Worm (Caenorhabditis elegans) whole organism, mixed stage, embryonic: ENCODE measurements around the gene pqn-94.

Experiments
- M03D4.4 ChIP-seq: sonication (generic microtip); optimal IDR thresholded peaks from 2 replicates; lab custom pipeline; 2017; ENCODE audit warnings: mild to moderate bottlenecking, missing genetic modification characterization, missing compliant biosample characterization
- bed-3 ChIP-seq: fragments of 200-800 bp; sonication (Bioruptor generic); optimal IDR thresholded peaks from 3 replicates; lab custom pipeline; 2018; ENCODE audit warnings: mild to moderate bottlenecking, missing genetic modification characterization, moderate library complexity, missing compliant biosample characterization
- blmp-1 ChIP-seq: fragments of 150-350 bp; optimal IDR thresholded peaks from 2 replicates; lab custom pipeline; 2014; ENCODE audit warnings: missing biosample characterization, missing genetic modification characterization
- ceh-39 ChIP-seq: fragments of 150-350 bp; optimal IDR thresholded peaks from 2 replicates; lab custom pipeline; 2014; ENCODE audit warnings: missing biosample characterization, missing genetic modification characterization
- ceh-43 ChIP-seq: fragments of 200-800 bp; sonication (Bioruptor generic); optimal IDR thresholded peaks from 2 replicates; lab custom pipeline; 2018; ENCODE audit warnings: mild to moderate bottlenecking, missing genetic modification characterization, moderate library complexity, missing compliant biosample characterization
- ceh-83 ChIP-seq: fragments of 200-800 bp; sonication (Bioruptor generic); optimal IDR thresholded peaks from 2 replicates; lab custom pipeline; 2018; ENCODE audit warnings: mild to moderate bottlenecking, missing genetic modification characterization, missing compliant biosample characterization
- ces-1 ChIP-seq: fragments of 150-350 bp; optimal IDR thresholded peaks from 2 replicates; lab custom pipeline; 2014; ENCODE audit warnings: missing biosample characterization, missing genetic modification reagents, missing genetic modification characterization
- cnd-1 ChIP-seq: fragments of 200-800 bp; sonication (Bioruptor generic); optimal IDR thresholded peaks from 2 replicates; lab custom pipeline; 2018; ENCODE audit warnings: mild to moderate bottlenecking, missing genetic modification characterization, missing compliant biosample characterization
- drap-1 ChIP-seq: fragments of 200-800 bp; sonication (Bioruptor generic); optimal IDR thresholded peaks from 3 replicates; lab custom pipeline; 2018; ENCODE audit warnings: mild to moderate bottlenecking, missing genetic modification characterization, missing compliant biosample characterization
- elt-1 ChIP-seq: sonication (generic microtip); optimal IDR thresholded peaks from 2 replicates; lab custom pipeline; 2017; ENCODE audit warnings: missing genetic modification characterization, mild to moderate bottlenecking, missing compliant biosample characterization, antibody characterized with exemption, moderate library complexity, borderline replicate concordance; ENCODE audit not compliant: insufficient read depth
- elt-3 ChIP-seq: fragments of 150-350 bp; optimal IDR thresholded peaks from 2 replicates; lab custom pipeline; 2014; ENCODE audit warnings: missing biosample characterization, missing genetic modification characterization
- ham-2 ChIP-seq: fragments of 200-800 bp; sonication (Bioruptor generic); optimal IDR thresholded peaks from 2 replicates; lab custom pipeline; 2018; ENCODE audit warnings: mild to moderate bottlenecking, missing genetic modification characterization, missing compliant biosample characterization
- hlh-1 ChIP-seq: fragments of 150-350 bp; optimal IDR thresholded peaks from 2 replicates; lab custom pipeline; 2014; ENCODE audit warnings: missing biosample characterization, missing genetic modification reagents, missing genetic modification characterization
- lin-13 ChIP-seq: fragments of 150-350 bp; optimal IDR thresholded peaks from 2 replicates; lab custom pipeline; 2014; ENCODE audit warnings: missing biosample characterization, missing genetic modification characterization
- lin-32 ChIP-seq: fragments of 200-800 bp; sonication (Bioruptor generic); optimal IDR thresholded peaks from 2 replicates; lab custom pipeline; 2018; ENCODE audit warnings: mild to moderate bottlenecking, missing genetic modification characterization, missing compliant biosample characterization
- lsy-2 ChIP-seq: fragments of 150-350 bp; optimal IDR thresholded peaks from 2 replicates; lab custom pipeline; 2014; ENCODE audit warnings: missing biosample characterization, missing genetic modification characterization
- mab-5 ChIP-seq: fragments of 150-350 bp; optimal IDR thresholded peaks from 2 replicates; lab custom pipeline; 2014; ENCODE audit warnings: missing biosample characterization, missing genetic modification characterization
- mep-1 ChIP-seq: fragments of 150-350 bp; optimal IDR thresholded peaks from 2 replicates; lab custom pipeline; 2017; ENCODE audit warnings: missing biosample characterization, missing genetic modification reagents, missing genetic modification characterization, inconsistent platforms
- mls-2 ChIP-seq: sonication (generic microtip); optimal IDR thresholded peaks from 2 replicates; lab custom pipeline; 2016; ENCODE audit warnings: mild to moderate bottlenecking, missing genetic modification characterization, moderate library complexity, missing compliant biosample characterization
- nhr-12 ChIP-seq: fragments of 150-350 bp; optimal IDR thresholded peaks from 2 replicates; lab custom pipeline; 2014; ENCODE audit warnings: missing biosample characterization, missing genetic modification characterization
- nhr-2 ChIP-seq: fragments of 150-350 bp; optimal IDR thresholded peaks from 2 replicates; lab custom pipeline; 2014; ENCODE audit warnings: missing biosample characterization, missing genetic modification characterization
- nhr-237 ChIP-seq: fragments of 150-350 bp; optimal IDR thresholded peaks from 2 replicates; lab custom pipeline; 2014; ENCODE audit warnings: missing biosample characterization, missing genetic modification characterization
- nhr-28 ChIP-seq: fragments of 150-350 bp; optimal IDR thresholded peaks from 2 replicates; lab custom pipeline; 2014; ENCODE audit warnings: missing biosample characterization, missing genetic modification characterization
- nhr-76 ChIP-seq: sonication (generic microtip); optimal IDR thresholded peaks from 2 replicates; lab custom pipeline; 2017; ENCODE audit warnings: missing biosample characterization, missing genetic modification characterization
- pha-4 ChIP-seq: fragments of 150-350 bp; optimal IDR thresholded peaks from 2 replicates; lab custom pipeline; 2018; ENCODE audit warnings: missing biosample characterization, missing genetic modification reagents, missing genetic modification characterization
- sem-2 ChIP-seq: fragments of 200-800 bp; sonication (Bioruptor generic); optimal IDR thresholded peaks from 2 replicates; lab custom pipeline; 2018; ENCODE audit warnings: mild to moderate bottlenecking, missing genetic modification characterization, missing compliant biosample characterization
- snpc-4 ChIP-seq: fragments of 150-350 bp; optimal IDR thresholded peaks from 2 replicates; lab custom pipeline; 2014; ENCODE audit warnings: missing biosample characterization, missing genetic modification characterization
- sptf-1 ChIP-seq: sonication (generic microtip); optimal IDR thresholded peaks from 2 replicates; lab custom pipeline; 2017; ENCODE audit warnings: mild to moderate bottlenecking, missing genetic modification characterization, moderate library complexity, missing compliant biosample characterization
- tbx-8 ChIP-seq: fragments of 200-800 bp; sonication (Bioruptor generic); optimal IDR thresholded peaks from 2 replicates; lab custom pipeline; 2018; ENCODE audit warnings: mild to moderate bottlenecking, missing genetic modification characterization, moderate library complexity, missing compliant biosample characterization
- unc-120 ChIP-seq: sonication (generic microtip); optimal IDR thresholded peaks from 2 replicates; lab custom pipeline; 2017; ENCODE audit warnings: missing genetic modification characterization, missing compliant biosample characterization; ENCODE audit not compliant: poor library complexity, severe bottlenecking
- unc-39 ChIP-seq: fragments of 150-350 bp; optimal IDR thresholded peaks from 2 replicates; lab custom pipeline; 2014; ENCODE audit warnings: missing biosample characterization, missing genetic modification characterization
- unc-62 ChIP-seq: fragments of 150-350 bp; optimal IDR thresholded peaks from 2 replicates; lab custom pipeline; 2014; ENCODE audit warnings: missing biosample characterization, missing genetic modification reagents, missing genetic modification characterization
- zip-8 ChIP-seq: fragments of 150-350 bp; optimal IDR thresholded peaks from 2 replicates; lab custom pipeline; 2014; ENCODE audit warnings: missing biosample characterization, missing genetic modification characterization

pqn-94 gene

DNA sequence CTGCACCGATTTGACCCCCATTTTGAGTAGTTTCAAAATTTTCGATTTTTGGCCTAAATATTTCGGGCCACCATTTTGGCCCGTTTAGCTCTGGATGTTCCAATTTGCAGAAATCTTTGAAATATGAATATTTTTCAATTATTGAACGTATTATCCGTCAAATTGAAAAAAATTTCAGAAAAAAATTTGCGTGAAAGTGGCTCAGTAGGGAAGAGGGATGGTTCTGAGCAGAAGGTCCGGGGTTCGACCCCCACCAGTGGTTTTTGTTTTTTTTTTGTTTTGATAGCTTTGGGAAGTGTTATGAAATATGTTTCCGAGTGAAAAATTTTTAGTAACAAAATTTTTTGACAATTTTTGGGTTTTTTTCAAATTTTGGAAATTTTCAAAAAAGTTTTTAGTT, 352 bp downstream of the pqn-94 start:
- TF ChIP-seq mep-1 (tag; lab: Kevin White, UChicago) (no peak), sem-2 (GFP tag; lab: Kevin White, UChicago) (no peak), unc-120 (no peak), nhr-237 (tag; lab: Kevin White, UChicago) (no peak), elt-3 (tag; lab: Kevin White, UChicago) (no peak), hlh-1 (no peak), lin-13 (tag; lab: Kevin White, UChicago) (no peak), unc-39 (no peak)
- TF ChIP-seq, all 35 proteins: peak for 0

DNA sequence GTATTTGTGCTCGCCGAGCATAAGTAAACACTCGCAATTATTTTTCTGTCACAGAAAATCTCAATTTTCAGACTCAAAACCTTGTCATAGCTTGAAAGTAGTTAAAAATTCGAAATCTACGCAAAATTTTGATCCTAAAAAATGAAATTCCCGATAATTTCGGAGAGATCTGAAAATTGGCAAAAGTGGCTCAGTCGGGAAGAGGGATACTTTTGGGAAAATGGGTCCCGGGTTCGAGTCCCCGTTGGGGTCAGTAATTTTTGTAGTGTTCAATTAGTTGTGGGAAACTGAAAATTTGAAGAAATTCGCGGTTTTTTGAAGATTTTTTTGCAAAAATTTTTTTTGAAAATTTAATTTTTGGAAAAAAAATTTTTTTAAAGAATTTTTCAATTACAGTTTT, 2.7 kb downstream of the pqn-94 start:
- TF ChIP-seq unc-39 (no peak), zip-8 (tag; lab: Kevin White, UChicago) (no peak), blmp-1 (tag; lab: Kevin White, UChicago) (no peak), tbx-8 (GFP tag; lab: Kevin White, UChicago) (no peak), nhr-28 (tag; lab: Kevin White, UChicago) (no peak), sptf-1 (no peak), elt-1 (no peak), mls-2 (tag; lab: Kevin White, UChicago) (no peak), lsy-2 (tag; lab: Kevin White, UChicago) (no peak), mep-1 (tag; lab: Kevin White, UChicago) (no peak), drap-1 (no peak), ham-2 (GFP tag; lab: Kevin White, UChicago) (no peak), ceh-83 (GFP tag; lab: Kevin White, UChicago) (no peak), pha-4 (tag; lab: Kevin White, UChicago) (no peak), ceh-39 (tag; lab: Kevin White, UChicago) (no peak), ces-1 (no peak), sem-2 (GFP tag; lab: Kevin White, UChicago) (no peak), unc-62 (GFP tag; lab: Kevin White, UChicago) (no peak), lin-13 (tag; lab: Kevin White, UChicago) (no peak), mab-5 (tag; lab: Kevin White, UChicago) (no peak)

DNA sequence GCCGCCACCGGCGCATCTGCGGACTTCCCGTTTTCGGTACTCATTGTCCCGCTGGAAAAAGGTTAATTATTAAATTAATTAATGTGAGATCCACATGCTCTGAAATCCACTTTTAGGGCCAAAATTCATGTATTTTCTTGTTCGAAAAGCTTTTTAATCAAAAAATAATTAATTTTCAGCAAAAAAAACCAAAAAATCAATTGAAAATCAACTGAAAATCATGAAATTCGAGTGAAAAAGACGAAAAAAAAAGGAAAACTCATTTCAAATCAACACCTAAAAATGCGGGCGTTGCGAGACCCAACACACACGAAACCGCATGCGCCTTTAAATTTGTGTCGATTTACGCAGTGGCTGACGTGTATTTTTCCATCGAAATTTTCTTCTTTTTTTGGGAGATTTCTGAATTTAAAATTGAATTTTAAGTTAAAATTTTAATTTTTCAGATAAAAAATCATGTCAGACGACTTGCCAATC, 10.0 kb downstream of the pqn-94 start, which contains the start of the genes prmt-1 and cdkr-3:
Gene prmt-1, minus strand, starts transcription at position 51 of the 477 bp plus-strand sequence.
Gene cdkr-3, plus strand, starts transcription at position 447 of the 477 bp plus-strand sequence.
- TF ChIP-seq snpc-4 (tag; lab: Kevin White, UChicago) (no peak), lsy-2 (tag; lab: Kevin White, UChicago) (peak; percentile 47), nhr-237 (tag; lab: Kevin White, UChicago) (peak; percentile 20), ces-1 (peak; percentile 61), mab-5 (tag; lab: Kevin White, UChicago) (no peak), mep-1 (tag; lab: Kevin White, UChicago) (peak; percentile 77), ceh-43 (GFP tag; lab: Kevin White, UChicago) (peak; percentile 4)

DNA sequence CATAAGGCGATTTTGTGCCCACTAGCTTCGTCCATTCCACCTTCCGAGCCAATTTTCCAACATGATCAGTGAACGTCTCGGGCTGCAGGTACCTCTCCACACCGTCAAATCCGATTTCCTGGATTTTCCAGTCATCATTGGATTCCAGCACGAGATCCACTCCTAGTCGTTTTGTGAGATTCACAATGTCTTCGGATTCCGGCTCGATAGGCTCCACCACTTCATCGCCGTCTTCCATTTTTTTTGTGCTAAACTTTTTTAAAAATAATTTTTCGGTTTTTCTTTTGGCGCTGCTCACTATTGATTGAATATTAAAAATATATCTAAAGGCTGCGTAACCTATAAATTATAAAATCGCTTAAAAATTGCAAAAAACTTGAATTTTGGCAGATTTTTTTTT, 12.7 kb downstream of the pqn-94 start, which contains the start of gene mdt-17:
Gene mdt-17, minus strand, starts transcription at position 256 of the 400 bp plus-strand sequence.
- no peak for TF ChIP-seq tbx-8 (GFP tag; lab: Kevin White, UChicago)
- TF ChIP-seq mep-1 (tag; lab: Kevin White, UChicago): no peak
- TF ChIP-seq lin-32 (GFP tag; lab: Kevin White, UChicago): no peak
- no peak for TF ChIP-seq blmp-1 (tag; lab: Kevin White, UChicago)
- no peak for TF ChIP-seq elt-3 (tag; lab: Kevin White, UChicago)
- TF ChIP-seq bed-3 (GFP tag; lab: Kevin White, UChicago): no peak
- no peak for TF ChIP-seq sptf-1
- no peak for TF ChIP-seq nhr-12 (tag; lab: Kevin White, UChicago)
- no peak for TF ChIP-seq M03D4.4 (tag; lab: Kevin White, UChicago)
- TF ChIP-seq ces-1: no peak
- no peak for TF ChIP-seq ceh-39 (tag; lab: Kevin White, UChicago)

DNA sequence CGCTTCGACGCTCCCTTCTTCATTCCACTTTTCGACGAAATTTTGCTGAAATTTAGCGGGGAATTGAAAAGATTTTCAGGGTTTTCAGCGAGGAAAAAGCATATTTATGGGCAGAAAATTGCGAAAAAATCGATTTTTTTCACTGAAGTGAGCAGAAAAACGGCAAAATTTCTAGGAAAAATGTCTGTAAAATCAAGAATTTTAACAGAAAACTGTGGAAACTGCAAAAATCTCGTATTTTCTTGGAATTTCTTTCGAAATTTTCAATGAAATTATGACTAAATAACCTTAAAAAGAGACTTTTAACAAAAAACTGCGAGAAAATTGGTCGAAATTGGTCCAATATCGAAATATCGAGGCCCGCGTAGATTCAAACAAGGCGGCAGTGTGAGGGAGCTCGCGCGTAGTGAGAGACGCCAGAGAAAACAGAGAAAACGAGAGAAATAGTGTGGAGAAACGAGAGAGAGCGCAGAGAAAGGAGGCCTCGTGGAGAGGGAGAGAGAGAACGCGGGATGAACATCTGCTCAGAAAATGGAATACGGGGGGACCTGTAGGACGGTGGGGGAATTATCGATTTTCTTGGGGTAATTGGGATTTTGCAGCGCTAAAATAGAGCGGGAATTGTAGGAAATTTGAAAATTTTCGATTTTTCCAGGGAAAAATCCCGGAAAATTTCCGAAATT, 30.1 kb downstream of the pqn-94 start, which contains the start of gene swsn-1:
Gene swsn-1, minus strand, starts transcription at position 51 of the 683 bp plus-strand sequence.
- TF ChIP-seq lin-32 (GFP tag; lab: Kevin White, UChicago): peak; percentile 65
- no peak for TF ChIP-seq unc-62 (GFP tag; lab: Kevin White, UChicago)
- no peak for TF ChIP-seq zip-8 (tag; lab: Kevin White, UChicago)
- TF ChIP-seq ceh-39 (tag; lab: Kevin White, UChicago): peak; percentile 85
- no peak for TF ChIP-seq blmp-1 (tag; lab: Kevin White, UChicago)
- TF ChIP-seq nhr-2 (tag; lab: Kevin White, UChicago): no peak
- TF ChIP-seq lsy-2 (tag; lab: Kevin White, UChicago): peak; percentile 4
- peak; percentile 56 for TF ChIP-seq ces-1
- TF ChIP-seq mab-5 (tag; lab: Kevin White, UChicago): no peak
- TF ChIP-seq elt-1: no peak
- TF ChIP-seq elt-3 (tag; lab: Kevin White, UChicago): no peak
- TF ChIP-seq mep-1 (tag; lab: Kevin White, UChicago): peak; percentile 38
- no peak for TF ChIP-seq nhr-76 (tag; lab: Kevin White, UChicago)
- TF ChIP-seq hlh-1: peak; percentile 20
- TF ChIP-seq drap-1: no peak
- peak; percentile 70 for TF ChIP-seq cnd-1
- TF ChIP-seq mls-2 (tag; lab: Kevin White, UChicago): no peak
